Worm (Caenorhabditis elegans) whole organism, late embryonic: ENCODE measurements around the gene acs-20.

ENCODE experiments used
- C08G9.2 ChIP-seq: sonication (generic microtip); optimal IDR thresholded peaks from 2 replicates; lab custom pipeline; 2016; ENCODE audit warnings: mild to moderate bottlenecking, missing genetic modification characterization, moderate library complexity, missing compliant biosample characterization
- K02D7.2 ChIP-seq: sonication (generic microtip); optimal IDR thresholded peaks from 2 replicates; lab custom pipeline; 2017; ENCODE audit warnings: mild to moderate bottlenecking, missing genetic modification characterization, missing compliant biosample characterization
- K09A11.1 ChIP-seq: sonication (generic microtip); optimal IDR thresholded peaks from 2 replicates; lab custom pipeline; 2017; ENCODE audit warnings: antibody characterized with exemption, mild to moderate bottlenecking, missing genetic modification characterization, missing compliant biosample characterization; ENCODE audit not compliant: insufficient read depth
- Y22D7AL.16 ChIP-seq: sonication (generic microtip); optimal IDR thresholded peaks from 2 replicates; lab custom pipeline; 2016; ENCODE audit warnings: missing genetic modification characterization, missing compliant biosample characterization
- ahr-1 ChIP-seq: sonication (generic microtip); optimal IDR thresholded peaks from 2 replicates; lab custom pipeline; 2016; ENCODE audit warnings: missing genetic modification characterization, missing compliant biosample characterization
- ama-1 ChIP-seq: fragments of 150-350 bp; optimal IDR thresholded peaks from 2 replicates; lab custom pipeline; 2014
- ceh-14 ChIP-seq: sonication (generic microtip); optimal IDR thresholded peaks from 2 replicates; lab custom pipeline; 2016; ENCODE audit warnings: missing genotype, missing genetic modification characterization, missing compliant biosample characterization
- ceh-18 ChIP-seq: sonication (generic microtip); optimal IDR thresholded peaks from 2 replicates; lab custom pipeline; 2016; ENCODE audit warnings: missing genetic modification characterization, missing compliant biosample characterization
- ceh-22 ChIP-seq: sonication (generic microtip); optimal IDR thresholded peaks from 2 replicates; lab custom pipeline; 2017; ENCODE audit warnings: missing biosample characterization, missing genetic modification characterization
- ceh-24 ChIP-seq: sonication (generic microtip); optimal IDR thresholded peaks from 2 replicates; lab custom pipeline; 2016; ENCODE audit warnings: mild to moderate bottlenecking, missing genetic modification characterization, missing compliant biosample characterization
- ceh-30 ChIP-seq: fragments of 150-350 bp; optimal IDR thresholded peaks from 2 replicates; lab custom pipeline; 2014; ENCODE audit warnings: missing biosample characterization, missing genetic modification characterization
- ceh-31 ChIP-seq: sonication (generic microtip); optimal IDR thresholded peaks from 2 replicates; lab custom pipeline; 2016; ENCODE audit warnings: missing genetic modification characterization, missing compliant biosample characterization
- ceh-34 ChIP-seq: sonication (generic microtip); optimal IDR thresholded peaks from 2 replicates; lab custom pipeline; 2016; ENCODE audit warnings: mild to moderate bottlenecking, missing genetic modification characterization, missing compliant biosample characterization
- ceh-45 ChIP-seq: fragments of 200-800 bp; sonication (Bioruptor generic); IDR thresholded peaks from 2 replicates; pipeline ENCODE4 v1.3.6; 2022; ENCODE audit warnings: missing genetic modification reagents, missing genetic modification characterization, missing compliant biosample characterization
- ceh-9 ChIP-seq: sonication (generic microtip); optimal IDR thresholded peaks from 2 replicates; lab custom pipeline; 2016; ENCODE audit warnings: mild to moderate bottlenecking, missing genetic modification characterization, inconsistent platforms, missing compliant biosample characterization
- che-1 ChIP-seq: sonication (generic microtip); optimal IDR thresholded peaks from 2 replicates; lab custom pipeline; 2016; ENCODE audit warnings: mild to moderate bottlenecking, missing genetic modification characterization, missing compliant biosample characterization
- dve-1 ChIP-seq: sonication (generic microtip); optimal IDR thresholded peaks from 2 replicates; lab custom pipeline; 2017; ENCODE audit warnings: antibody characterized with exemption, mild to moderate bottlenecking, missing genetic modification characterization, missing compliant biosample characterization
- elt-2 ChIP-seq: sonication (generic microtip); optimal IDR thresholded peaks from 2 replicates; lab custom pipeline; 2016; ENCODE audit warnings: missing genetic modification reagents, missing genetic modification characterization, missing compliant biosample characterization
- ets-4 ChIP-seq: sonication (generic microtip); optimal IDR thresholded peaks from 2 replicates; lab custom pipeline; 2016; ENCODE audit warnings: missing genetic modification characterization, missing compliant biosample characterization
- eyg-1 ChIP-seq: sonication (generic microtip); optimal IDR thresholded peaks from 2 replicates; lab custom pipeline; 2016; ENCODE audit warnings: missing genotype, missing genetic modification characterization, missing compliant biosample characterization
- fkh-10 ChIP-seq: fragments of 150-350 bp; optimal IDR thresholded peaks from 2 replicates; lab custom pipeline; 2014; ENCODE audit warnings: missing biosample characterization, missing genetic modification reagents, missing genetic modification characterization
- fkh-6 ChIP-seq: sonication (generic microtip); optimal IDR thresholded peaks from 2 replicates; lab custom pipeline; 2016; ENCODE audit warnings: missing genetic modification characterization, missing compliant biosample characterization
- gmeb-2 ChIP-seq: sonication (generic microtip); optimal IDR thresholded peaks from 2 replicates; lab custom pipeline; 2016; ENCODE audit warnings: missing genetic modification characterization, inconsistent platforms, missing compliant biosample characterization
- hlh-15 ChIP-seq: sonication (generic microtip); optimal IDR thresholded peaks from 2 replicates; lab custom pipeline; 2016; ENCODE audit warnings: missing genetic modification characterization, missing compliant biosample characterization
- hlh-6 ChIP-seq: sonication (generic microtip); optimal IDR thresholded peaks from 2 replicates; lab custom pipeline; 2016; ENCODE audit warnings: missing genotype, missing genetic modification characterization, missing compliant biosample characterization
- hlh-8 ChIP-seq: sonication (generic microtip); optimal IDR thresholded peaks from 2 replicates; lab custom pipeline; 2016; ENCODE audit warnings: missing genotype, missing genetic modification characterization, missing compliant biosample characterization
- madf-2 ChIP-seq: sonication (generic microtip); optimal IDR thresholded peaks from 2 replicates; lab custom pipeline; 2017; ENCODE audit warnings: missing genetic modification characterization, missing compliant biosample characterization
- mec-3 ChIP-seq: sonication (generic microtip); optimal IDR thresholded peaks from 2 replicates; lab custom pipeline; 2016; ENCODE audit warnings: borderline replicate concordance, missing genetic modification characterization, missing compliant biosample characterization
- nfya-1 ChIP-seq: sonication (generic microtip); optimal IDR thresholded peaks from 2 replicates; lab custom pipeline; 2017; ENCODE audit warnings: missing genetic modification characterization, mild to moderate bottlenecking, missing compliant biosample characterization, antibody characterized with exemption, moderate library complexity
- nhr-11 ChIP-seq: fragments of 150-350 bp; optimal IDR thresholded peaks from 2 replicates; lab custom pipeline; 2014; ENCODE audit warnings: missing biosample characterization, missing genetic modification characterization
- nhr-232 ChIP-seq: sonication (generic microtip); optimal IDR thresholded peaks from 2 replicates; lab custom pipeline; 2016; ENCODE audit warnings: missing genetic modification characterization, missing compliant biosample characterization
- npax-4 ChIP-seq: sonication (generic microtip); optimal IDR thresholded peaks from 2 replicates; lab custom pipeline; 2016; ENCODE audit warnings: missing genetic modification characterization, missing compliant biosample characterization
- odd-2 ChIP-seq: sonication (generic microtip); optimal IDR thresholded peaks from 2 replicates; lab custom pipeline; 2017; ENCODE audit warnings: antibody characterized with exemption, mild to moderate bottlenecking, missing genetic modification characterization, missing compliant biosample characterization
- pag-3 ChIP-seq: sonication (generic microtip); optimal IDR thresholded peaks from 2 replicates; lab custom pipeline; 2016; ENCODE audit warnings: missing compliant biosample characterization, missing genetic modification characterization, borderline replicate concordance
- pax-1 ChIP-seq: fragments of 150-350 bp; optimal IDR thresholded peaks from 2 replicates; lab custom pipeline; 2014; ENCODE audit warnings: missing biosample characterization, missing genetic modification characterization
- pha-2 ChIP-seq: sonication (generic microtip); optimal IDR thresholded peaks from 2 replicates; lab custom pipeline; 2017; ENCODE audit warnings: mild to moderate bottlenecking, missing genetic modification characterization, missing compliant biosample characterization
- pha-4 ChIP-seq: fragments of 150-350 bp; optimal IDR thresholded peaks from 2 replicates; lab custom pipeline; 2018; ENCODE audit warnings: missing biosample characterization, missing genetic modification reagents, missing genetic modification characterization
- pros-1 ChIP-seq: fragments of 150-350 bp; optimal IDR thresholded peaks from 2 replicates; lab custom pipeline; 2014; ENCODE audit warnings: missing biosample characterization, missing genetic modification reagents, missing genetic modification characterization
- ref-2 ChIP-seq: sonication (generic microtip); optimal IDR thresholded peaks from 2 replicates; lab custom pipeline; 2016; ENCODE audit warnings: missing genetic modification characterization, missing compliant biosample characterization
- sdc-2 ChIP-seq: sonication (generic microtip); optimal IDR thresholded peaks from 2 replicates; lab custom pipeline; 2016; ENCODE audit warnings: missing genotype, missing genetic modification characterization, missing compliant biosample characterization
- sox-2 ChIP-seq: fragments of 200-800 bp; sonication (Bioruptor generic); IDR thresholded peaks from 2 replicates; pipeline ENCODE4 v1.3.6; 2022; ENCODE audit warnings: missing genetic modification reagents, missing genetic modification characterization, missing compliant biosample characterization
- syd-9 ChIP-seq: sonication (generic microtip); optimal IDR thresholded peaks from 2 replicates; lab custom pipeline; 2016; ENCODE audit warnings: mild to moderate bottlenecking, missing genetic modification characterization, moderate library complexity, missing compliant biosample characterization
- tbx-2 ChIP-seq: sonication (generic microtip); optimal IDR thresholded peaks from 2 replicates; lab custom pipeline; 2016; ENCODE audit warnings: missing genetic modification characterization, missing compliant biosample characterization
- unc-42 ChIP-seq: sonication (generic microtip); optimal IDR thresholded peaks from 2 replicates; lab custom pipeline; 2016; ENCODE audit warnings: missing genotype, missing genetic modification characterization, missing compliant biosample characterization
- unc-86 ChIP-seq: sonication (generic microtip); optimal IDR thresholded peaks from 2 replicates; lab custom pipeline; 2016; ENCODE audit warnings: missing genetic modification characterization, missing compliant biosample characterization
- zip-5 ChIP-seq: sonication (generic microtip); optimal IDR thresholded peaks from 2 replicates; lab custom pipeline; 2016; ENCODE audit warnings: missing genetic modification characterization, missing compliant biosample characterization
- ztf-16 ChIP-seq: sonication (generic microtip); optimal IDR thresholded peaks from 2 replicates; lab custom pipeline; 2017; ENCODE audit warnings: missing genetic modification characterization, missing compliant biosample characterization

Gene acs-20

DNA sequence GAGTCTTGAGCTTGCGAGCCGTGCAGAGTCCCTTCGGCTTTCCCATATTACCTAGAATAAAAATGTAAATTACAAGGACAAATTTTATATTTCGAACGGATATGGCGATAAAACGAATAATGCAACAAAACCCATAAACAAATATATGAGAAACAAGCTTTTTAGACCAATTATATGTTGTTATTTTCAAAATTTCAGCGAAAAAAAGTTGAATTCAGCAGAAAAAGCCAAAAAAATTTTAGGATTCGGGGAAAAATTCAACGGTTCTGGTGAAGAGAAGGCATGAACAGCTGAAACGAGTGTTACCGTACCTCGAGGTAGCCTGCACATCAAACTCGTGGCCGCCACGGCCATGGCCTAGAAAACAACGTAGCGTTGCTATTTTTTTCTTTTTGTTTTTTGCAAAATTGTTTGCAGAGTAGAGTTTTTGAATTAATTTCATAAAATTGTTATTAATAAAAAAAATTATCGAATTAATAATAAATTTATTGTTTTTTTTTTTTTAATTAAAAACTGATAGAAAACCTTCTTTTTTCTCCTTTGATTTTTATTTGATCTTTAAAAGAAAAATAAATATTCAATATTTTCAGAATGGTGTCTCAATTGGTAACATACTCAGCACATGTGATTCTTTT lies 7.4 kb downstream of the acs-20 start, which contains the start of the genes rps-23 and dpm-3 (continued):
- TF ChIP-seq madf-2 (tag; lab: Kevin White, UChicago): peak; percentile 72
- no peak for TF ChIP-seq ama-1
- peak; percentile 64 for TF ChIP-seq ceh-18 (tag; lab: Kevin White, UChicago)
- no peak for TF ChIP-seq pha-4 (tag; lab: Kevin White, UChicago)
- TF ChIP-seq ref-2 (tag; lab: Kevin White, UChicago): peak; percentile 70
- TF ChIP-seq hlh-15: no peak
- TF ChIP-seq unc-86 (tag; lab: Kevin White, UChicago): peak; percentile 48
- TF ChIP-seq hlh-6 (tag; lab: Kevin White, UChicago): peak; percentile 20
- TF ChIP-seq ceh-30: peak; percentile 13
- peak; percentile 75 for TF ChIP-seq hlh-8 (tag; lab: Kevin White, UChicago)
- TF ChIP-seq ztf-16: peak; percentile 38
- TF ChIP-seq unc-42 (tag; lab: Kevin White, UChicago): peak; percentile 69
- peak; percentile 70 for TF ChIP-seq elt-2 (tag; lab: Kevin White, UChicago)
- TF ChIP-seq fkh-6: peak; percentile 76
- TF ChIP-seq ceh-22 (tag; lab: Kevin White, UChicago): no peak
- no peak for TF ChIP-seq pros-1
- TF ChIP-seq sdc-2 (tag; lab: Kevin White, UChicago): peak; percentile 6
- TF ChIP-seq ceh-14: peak; percentile 35
- TF ChIP-seq nfya-1 (tag; lab: Kevin White, UChicago): peak; percentile 90
- TF ChIP-seq dve-1 (tag; lab: Kevin White, UChicago): peak; percentile 62
- peak; percentile 26 for TF ChIP-seq che-1 (tag; lab: Kevin White, UChicago)
- TF ChIP-seq gmeb-2 (tag; lab: Kevin White, UChicago): no peak
- no peak for TF ChIP-seq npax-4 (tag; lab: Kevin White, UChicago)
- TF ChIP-seq K02D7.2: no peak
- TF ChIP-seq ceh-45: no peak
- TF ChIP-seq ceh-31 (tag; lab: Kevin White, UChicago): peak; percentile 95
- no peak for TF ChIP-seq ahr-1 (tag; lab: Kevin White, UChicago)
- peak; percentile 69 for TF ChIP-seq pax-1 (tag; lab: Kevin White, UChicago)
- no peak for TF ChIP-seq K09A11.1 (tag; lab: Kevin White, UChicago)
- TF ChIP-seq tbx-2 (tag; lab: Kevin White, UChicago): peak; percentile 93
- no peak for TF ChIP-seq nhr-232 (tag; lab: Kevin White, UChicago)
- TF ChIP-seq ceh-24 (tag; lab: Kevin White, UChicago): no peak
- peak; percentile 65 for TF ChIP-seq pha-2
- no peak for TF ChIP-seq syd-9 (tag; lab: Kevin White, UChicago)

DNA sequence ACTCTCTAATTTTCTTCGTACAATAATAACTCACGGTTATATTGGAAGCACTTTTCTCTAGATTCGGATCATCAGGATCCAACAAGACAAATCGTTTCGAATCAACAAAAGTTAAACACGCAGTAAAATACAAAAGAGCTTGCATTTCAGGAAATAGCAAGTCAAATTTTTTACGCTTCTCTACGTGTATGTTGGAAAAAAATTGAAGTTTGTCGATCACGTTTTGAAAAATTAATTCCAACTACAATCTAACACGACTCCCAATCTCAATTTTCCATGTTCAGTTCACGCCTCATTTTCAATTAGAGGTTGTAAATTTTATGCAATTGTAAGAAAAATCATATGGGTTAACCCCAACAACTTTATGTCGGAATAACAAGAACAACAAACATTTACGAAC lies 8.6 kb downstream of the acs-20 start, which contains the start of gene spe-45:
TSS of gene spe-45 (minus strand) at position 145 of the 400 bp plus-strand sequence.
- TF ChIP-seq ref-2 (tag; lab: Kevin White, UChicago): no peak
- no peak for TF ChIP-seq ceh-34 (tag; lab: Kevin White, UChicago)
- TF ChIP-seq nfya-1 (tag; lab: Kevin White, UChicago): no peak
- no peak for TF ChIP-seq ets-4 (tag; lab: Kevin White, UChicago)
- no peak for TF ChIP-seq sox-2 (GFP tag; lab: Robert Waterston, UW)
- no peak for TF ChIP-seq eyg-1
- no peak for TF ChIP-seq pag-3
- no peak for TF ChIP-seq unc-42 (tag; lab: Kevin White, UChicago)
- no peak for TF ChIP-seq ceh-31 (tag; lab: Kevin White, UChicago)
- no peak for TF ChIP-seq dve-1 (tag; lab: Kevin White, UChicago)

DNA sequence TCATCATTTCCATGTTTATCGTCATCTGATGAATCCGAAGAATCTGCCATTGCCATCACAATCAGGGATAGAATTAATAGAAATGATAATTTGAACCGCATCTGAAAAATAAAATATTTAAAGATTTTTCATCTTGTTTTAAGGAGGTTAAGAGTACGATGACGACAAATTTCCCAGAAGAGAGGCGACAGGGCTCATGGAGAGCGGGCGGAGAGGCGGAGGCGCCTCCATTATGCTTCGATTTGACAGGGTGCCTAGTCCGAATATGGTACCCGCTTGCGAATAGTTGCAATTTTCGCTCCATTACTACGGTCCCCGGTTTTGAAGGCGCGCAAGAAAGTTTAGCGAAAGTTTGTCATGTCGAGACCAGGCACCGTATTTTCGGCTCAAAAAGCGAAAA lies 13.4 kb downstream of the acs-20 start, which contains the start of gene F28D1.6:
TSS of gene F28D1.6 (minus strand) at position 101 of the 400 bp plus-strand sequence.
- no peak for TF ChIP-seq pag-3
- TF ChIP-seq zip-5 (tag; lab: Kevin White, UChicago): no peak
- TF ChIP-seq nhr-11 (tag; lab: Kevin White, UChicago): no peak
- no peak for TF ChIP-seq ceh-9
- no peak for TF ChIP-seq Y22D7AL.16 (tag; lab: Kevin White, UChicago)
- no peak for TF ChIP-seq C08G9.2 (tag; lab: Kevin White, UChicago)
- no peak for TF ChIP-seq mec-3 (tag; lab: Kevin White, UChicago)
- TF ChIP-seq tbx-2 (tag; lab: Kevin White, UChicago): no peak
- TF ChIP-seq odd-2 (tag; lab: Kevin White, UChicago): no peak
- TF ChIP-seq fkh-10 (GFP tag; lab: Kevin White, UChicago): no peak
- TF ChIP-seq ceh-22 (tag; lab: Kevin White, UChicago): no peak
- TF ChIP-seq unc-42 (tag; lab: Kevin White, UChicago): no peak
- TF ChIP-seq hlh-8 (tag; lab: Kevin White, UChicago): no peak
